Fruit fly (Drosophila melanogaster) whole organism, prepupa: ENCODE measurements around the gene CG8188.

Source experiments
- Blimp-1 ChIP-seq: fragments of 200-800 bp; sonication (Bioruptor generic); optimal IDR thresholded peaks from 3 replicates; lab custom pipeline; 2017; ENCODE audit warnings: missing biosample characterization, missing genetic modification characterization, mild to moderate bottlenecking, moderate library complexity, missing genetic modification reagents
- CG10631 ChIP-seq: fragments of 200-800 bp; sonication (Bioruptor generic); optimal IDR thresholded peaks from 2 replicates; lab custom pipeline; 2016; ENCODE audit warnings: missing biosample characterization, missing genetic modification characterization
- CG10669 ChIP-seq: fragments of 200-800 bp; sonication (Bioruptor generic); optimal IDR thresholded peaks from 3 replicates; lab custom pipeline; 2018; ENCODE audit warnings: missing biosample characterization, mild to moderate bottlenecking, missing genetic modification characterization, moderate library complexity
- CG11762 ChIP-seq: fragments of 200-800 bp; sonication (Bioruptor generic); optimal IDR thresholded peaks from 3 replicates; lab custom pipeline; 2016; ENCODE audit warnings: missing biosample characterization, missing genetic modification characterization; ENCODE audit not compliant: insufficient read depth
- CG11902 ChIP-seq: fragments of 200-800 bp; sonication (Bioruptor generic); optimal IDR thresholded peaks from 3 replicates; lab custom pipeline; 2016; ENCODE audit warnings: missing biosample characterization, missing genetic modification characterization
- CG15336 ChIP-seq: fragments of 200-800 bp; sonication (Bioruptor generic); IDR thresholded peaks from 2 replicates; pipeline ENCODE4 v1.3.6; 2022; ENCODE audit warnings: missing biosample characterization, missing genetic modification characterization
- CG31627 ChIP-seq: fragments of 200-800 bp; sonication (Bioruptor generic); optimal IDR thresholded peaks from 3 replicates; lab custom pipeline; 2016; ENCODE audit warnings: missing biosample characterization, missing genetic modification characterization
- CG32006 ChIP-seq: fragments of 200-800 bp; sonication (Bioruptor generic); optimal IDR thresholded peaks from 3 replicates; lab custom pipeline; 2017; ENCODE audit warnings: missing biosample characterization, mild to moderate bottlenecking, missing genetic modification characterization
- CG4318 ChIP-seq: fragments of 200-800 bp; sonication (Bioruptor generic); optimal IDR thresholded peaks from 3 replicates; lab custom pipeline; 2017; ENCODE audit warnings: missing biosample characterization, mild to moderate bottlenecking, missing genetic modification characterization
- CG6163 ChIP-seq: fragments of 200-800 bp; sonication (Bioruptor generic); IDR thresholded peaks from 3 replicates; pipeline ENCODE4 v1.3.6; 2022; ENCODE audit warnings: missing biosample characterization, missing genetic modification characterization
- CG6276 ChIP-seq: fragments of 200-800 bp; sonication (Bioruptor generic); optimal IDR thresholded peaks from 2 replicates; lab custom pipeline; 2017; ENCODE audit warnings: missing biosample characterization, mild to moderate bottlenecking, missing genetic modification characterization
- CG6808 ChIP-seq: fragments of 200-800 bp; sonication (Bioruptor generic); optimal IDR thresholded peaks from 3 replicates; lab custom pipeline; 2017; ENCODE audit warnings: missing biosample characterization, missing genetic modification characterization, mild to moderate bottlenecking, moderate library complexity, missing genetic modification reagents
- CG6854 ChIP-seq: fragments of 200-800 bp; sonication (Bioruptor generic); optimal IDR thresholded peaks from 2 replicates; lab custom pipeline; 2017; ENCODE audit warnings: missing biosample characterization, mild to moderate bottlenecking, missing genetic modification characterization
- CG7368 ChIP-seq: fragments of 200-800 bp; sonication (Bioruptor generic); optimal IDR thresholded peaks from 3 replicates; lab custom pipeline; 2016; ENCODE audit warnings: missing biosample characterization, missing genetic modification characterization
- CG8319 ChIP-seq: fragments of 200-800 bp; sonication (Bioruptor generic); optimal IDR thresholded peaks from 3 replicates; lab custom pipeline; 2016; ENCODE audit warnings: missing biosample characterization, missing genetic modification characterization
- CG8632 ChIP-seq: fragments of 200-800 bp; sonication (Bioruptor generic); optimal IDR thresholded peaks from 3 replicates; lab custom pipeline; 2016; ENCODE audit warnings: missing biosample characterization, missing genetic modification characterization
- CG9139 ChIP-seq: fragments of 200-800 bp; sonication (Bioruptor generic); optimal IDR thresholded peaks from 3 replicates; lab custom pipeline; 2017; ENCODE audit warnings: missing biosample characterization, mild to moderate bottlenecking, missing genetic modification characterization
- Eip78C ChIP-seq: fragments of 200-800 bp; sonication (Bioruptor generic); peaks from one replicate; lab custom pipeline; 2016; ENCODE audit warnings: missing biosample characterization, missing genetic modification characterization
- Ets21C ChIP-seq: fragments of 200-800 bp; sonication (Bioruptor generic); optimal IDR thresholded peaks from 3 replicates; lab custom pipeline; 2016; ENCODE audit warnings: missing biosample characterization, missing genetic modification characterization
- Hr4 ChIP-seq: fragments of 200-800 bp; sonication (Bioruptor generic); optimal IDR thresholded peaks from 3 replicates; lab custom pipeline; 2016; ENCODE audit warnings: missing biosample characterization, missing genetic modification characterization
- Lpt ChIP-seq: fragments of 200-800 bp; sonication (Bioruptor generic); optimal IDR thresholded peaks from 3 replicates; lab custom pipeline; 2016; ENCODE audit warnings: missing biosample characterization, missing genetic modification characterization
- Met ChIP-seq: fragments of 200-800 bp; sonication (Bioruptor generic); optimal IDR thresholded peaks from 3 replicates; lab custom pipeline; 2016; ENCODE audit warnings: missing biosample characterization, missing genetic modification characterization
- Smox ChIP-seq: fragments of 200-800 bp; sonication (Bioruptor generic); optimal IDR thresholded peaks from 3 replicates; lab custom pipeline; 2016; ENCODE audit warnings: missing biosample characterization, missing genetic modification characterization
- Sox102F ChIP-seq: fragments of 200-800 bp; sonication (Bioruptor generic); optimal IDR thresholded peaks from 2 replicates; lab custom pipeline; 2016; ENCODE audit warnings: missing biosample characterization, mild to moderate bottlenecking, missing genetic modification characterization
- Sox14 ChIP-seq: fragments of 200-800 bp; sonication (Bioruptor generic); optimal IDR thresholded peaks from 3 replicates; lab custom pipeline; 2016; ENCODE audit warnings: missing biosample characterization, missing genetic modification characterization
- Sox15 ChIP-seq: fragments of 200-800 bp; sonication (Bioruptor generic); optimal IDR thresholded peaks from 3 replicates; lab custom pipeline; 2016; ENCODE audit warnings: missing biosample characterization, missing genetic modification characterization
- acj6 ChIP-seq: fragments of 200-800 bp; sonication (Bioruptor generic); optimal IDR thresholded peaks from 3 replicates; lab custom pipeline; 2016; ENCODE audit warnings: missing biosample characterization, missing genetic modification characterization
- cyc ChIP-seq: fragments of 200-800 bp; sonication (Bioruptor generic); optimal IDR thresholded peaks from 3 replicates; lab custom pipeline; 2016; ENCODE audit warnings: missing biosample characterization, missing genetic modification characterization
- dac ChIP-seq: fragments of 200-800 bp; sonication (Bioruptor generic); optimal IDR thresholded peaks from 2 replicates; lab custom pipeline; 2017; ENCODE audit warnings: missing biosample characterization, mild to moderate bottlenecking, missing genetic modification characterization
- dsx ChIP-seq: fragments of 200-800 bp; optimal IDR thresholded peaks from 3 replicates; lab custom pipeline; 2019; ENCODE audit warnings: missing biosample characterization, mild to moderate bottlenecking, missing genetic modification characterization, moderate library complexity; ENCODE audit not compliant: poor library complexity, severe bottlenecking
- eg ChIP-seq: fragments of 200-800 bp; sonication (Bioruptor generic); IDR thresholded peaks from 3 replicates; pipeline ENCODE4 v1.3.6; 2022; ENCODE audit warnings: missing biosample characterization, missing genetic modification characterization
- fd85E ChIP-seq: fragments of 200-800 bp; sonication (Bioruptor generic); optimal IDR thresholded peaks from 3 replicates; lab custom pipeline; 2016; ENCODE audit warnings: missing biosample characterization, missing genetic modification characterization
- fkh ChIP-seq: fragments of 200-800 bp; sonication (Bioruptor generic); optimal IDR thresholded peaks from 3 replicates; lab custom pipeline; 2017; ENCODE audit warnings: missing biosample characterization, mild to moderate bottlenecking, missing genetic modification characterization, moderate library complexity
- net ChIP-seq: fragments of 200-800 bp; sonication (Bioruptor generic); optimal IDR thresholded peaks from 3 replicates; lab custom pipeline; 2016; ENCODE audit warnings: missing biosample characterization, missing genetic modification characterization
- pdm3 ChIP-seq: fragments of 200-800 bp; sonication (Bioruptor generic); optimal IDR thresholded peaks from 3 replicates; lab custom pipeline; 2016; ENCODE audit warnings: missing biosample characterization, missing genetic modification characterization
- salr ChIP-seq, 2 experiments: fragments of 200-800 bp; sonication (Bioruptor generic); optimal IDR thresholded peaks; 3 replicates each; lab custom pipeline; 2016 to 2018; ENCODE audit warnings: missing biosample characterization in 2 of 2, missing genetic modification characterization in 2 of 2, mild to moderate bottlenecking in 1 of 2
- ss ChIP-seq, 2 experiments: fragments of 200-800 bp; sonication (Bioruptor generic); optimal IDR thresholded peaks; 2 replicates in 1 of 2; 3 replicates in 1 of 2; lab custom pipeline; 2017 to 2018; ENCODE audit warnings: mild to moderate bottlenecking in 2 of 2, missing biosample characterization in 2 of 2, missing genetic modification characterization in 2 of 2, moderate library complexity in 1 of 2
- svp ChIP-seq: fragments of 200-800 bp; sonication (Bioruptor generic); peaks from one replicate; lab custom pipeline; 2016; ENCODE audit warnings: missing biosample characterization, missing genetic modification characterization
- topi ChIP-seq: fragments of 200-800 bp; sonication (Bioruptor generic); optimal IDR thresholded peaks from 3 replicates; lab custom pipeline; 2016; ENCODE audit warnings: missing biosample characterization, missing genetic modification characterization

Gene CG8188

DNA sequence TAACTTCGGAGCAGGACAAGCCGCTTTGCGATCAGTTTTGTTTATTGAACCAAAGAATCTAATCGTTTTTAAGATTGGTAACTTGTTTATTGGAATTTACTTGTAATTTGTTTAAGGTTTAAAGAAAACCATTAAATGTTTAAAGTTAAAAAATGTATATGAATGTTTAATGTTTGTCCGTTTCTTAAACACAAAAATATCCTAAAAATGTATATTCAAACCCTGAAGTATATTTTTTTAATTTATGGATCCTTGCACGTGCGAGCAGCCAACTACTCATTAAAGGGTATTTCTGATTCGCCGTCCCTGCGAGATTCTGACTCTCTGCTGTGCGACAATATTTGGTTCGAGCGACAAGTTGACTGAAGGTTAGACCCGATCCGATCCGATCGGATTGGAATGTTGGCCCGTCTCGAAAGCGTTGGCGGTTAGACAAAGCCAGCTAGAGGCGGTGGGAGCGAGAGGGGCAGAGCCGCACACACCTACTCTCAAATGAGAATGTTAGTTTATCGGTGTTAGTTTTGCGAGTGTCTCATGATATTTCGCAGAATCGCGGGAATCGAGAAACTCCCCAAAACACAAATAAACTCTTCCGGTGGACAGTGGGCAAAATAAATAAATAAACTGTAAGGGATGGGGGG lies 3.8 kb downstream of the CG8188 start (continued):
- TF ChIP-seq Lpt (GFP tag; lab: Kevin White, UChicago) (peak; percentile 71), CG8319 (GFP tag; lab: Kevin White, UChicago) (peak; percentile 85), eg (GFP tag; lab: Robert Waterston, UW) (peak; percentile 74; the same call in 2 of the 3 replicates), dac (peak; percentile 80), CG11762 (peak; percentile 79), net (GFP tag; lab: Kevin White, UChicago) (peak; percentile 90), dsx (GFP tag; lab: Kevin White, UChicago) (peak; percentile 79), Sox15 (GFP tag; lab: Kevin White, UChicago) (peak; percentile 76), Sox14 (GFP tag; lab: Kevin White, UChicago) (peak; percentile 91), CG8632 (GFP tag; lab: Kevin White, UChicago) (peak; percentile 89), CG9139 (peak; percentile 84), Smox (GFP tag; lab: Kevin White, UChicago) (peak; percentile 90), CG15336 (GFP tag; lab: Robert Waterston, UW) (peak; percentile 92), CG4318 (GFP tag; lab: Kevin White, UChicago) (peak; percentile 84), CG11902 (GFP tag; lab: Kevin White, UChicago) (peak; percentile 75), CG6854 (peak; percentile 57), CG6808 (peak; percentile 92), svp (peak; percentile 97), topi (GFP tag; lab: Kevin White, UChicago) (peak; percentile 94), acj6 (peak; percentile 86), CG6276 (GFP tag; lab: Kevin White, UChicago) (peak; percentile 92)

dm6 chrX:17698436-17698835 lies 4.4 kb downstream of the CG8188 start, which contains the start of gene chas:
Gene chas (minus strand): TSS chrX:17698730.
- no peak for TF ChIP-seq CG15336 (GFP tag; lab: Robert Waterston, UW)

- no peak for TF ChIP-seq Eip78C
- TF ChIP-seq fkh (GFP tag; lab: Kevin White, UChicago) = peak; percentile 24
- TF ChIP-seq svp = peak; percentile 47
These were observed 5.1 kb downstream of the CG8188 start for dm6 chrX:17697703-17698145.

DNA sequence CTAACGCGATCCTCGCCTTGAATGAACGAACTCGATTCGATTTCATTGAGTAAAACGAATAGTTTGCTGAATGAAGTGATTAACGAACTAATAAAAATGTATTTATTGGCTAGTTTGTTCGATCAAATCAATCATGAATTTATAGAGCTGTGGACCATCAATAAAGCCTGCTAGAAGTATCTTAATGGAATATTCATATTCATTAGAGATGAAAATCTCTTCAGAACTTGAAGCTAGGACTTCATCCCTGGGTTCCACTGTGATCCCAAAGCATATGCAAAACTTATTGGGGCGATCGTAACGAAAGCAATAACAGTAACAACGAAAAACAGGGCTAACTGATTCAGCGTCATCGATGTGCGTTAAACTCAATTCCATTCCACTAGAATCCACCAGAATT lies 5.6 kb downstream of the CG8188 start:
- TF ChIP-seq CG32006 (GFP tag; lab: Kevin White, UChicago) = no peak
- TF ChIP-seq dsx (GFP tag; lab: Kevin White, UChicago) = no peak
- no peak for TF ChIP-seq Smox (GFP tag; lab: Kevin White, UChicago)
- 0 out of 3 replicates have a peak, but pooled peaks have one; percentile 24 for TF ChIP-seq CG6163 (GFP tag; lab: Robert Waterston, UW)
- peak; percentile 16 for TF ChIP-seq CG31627 (GFP tag; lab: Kevin White, UChicago)
- TF ChIP-seq svp = peak; percentile 50
- peak in 1 of 2 experiments; percentile 14 for TF ChIP-seq ss (GFP tag; optimal IDR thresholded peaks at IDR 0.05; lab: Kevin White, UChicago)
- TF ChIP-seq CG10631 (GFP tag; lab: Kevin White, UChicago) = no peak
- peak; percentile 66 for TF ChIP-seq Eip78C
- peak; percentile 14 for TF ChIP-seq CG10669 (GFP tag; lab: Kevin White, UChicago)
- no peak for TF ChIP-seq Met

DNA sequence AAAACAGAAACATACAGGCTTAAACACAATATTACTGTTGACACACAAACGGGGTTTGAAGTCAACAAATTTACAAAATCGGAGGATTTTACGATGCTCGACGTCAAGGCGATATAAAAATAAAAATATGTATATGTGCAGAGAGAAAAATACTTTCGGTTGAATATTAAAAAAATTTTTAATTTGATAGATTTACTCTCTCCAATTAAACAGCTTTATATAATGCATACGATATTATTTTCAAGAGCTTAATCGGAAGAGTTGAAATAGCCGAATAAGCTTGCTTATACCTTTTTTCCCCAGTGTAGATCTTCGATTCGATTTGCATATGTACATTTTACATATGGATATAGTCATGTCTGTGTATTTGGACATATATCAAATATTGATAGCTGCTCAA lies 6.2 kb downstream of the CG8188 start:
- TF ChIP-seq ss (GFP tag; optimal IDR thresholded peaks at IDR 0.05; lab: Kevin White, UChicago) = no peak
- TF ChIP-seq cyc = peak; percentile 32
- peak; percentile 49 for TF ChIP-seq topi (GFP tag; lab: Kevin White, UChicago)
- no peak for TF ChIP-seq CG15336 (GFP tag; lab: Robert Waterston, UW)
- peak; percentile 48 for TF ChIP-seq Smox (GFP tag; lab: Kevin White, UChicago)
- peak; percentile 77 for TF ChIP-seq Eip78C
- no peak for TF ChIP-seq CG10669 (GFP tag; lab: Kevin White, UChicago)
- no peak for TF ChIP-seq CG7368
- no peak for TF ChIP-seq salr (GFP tag; optimal IDR thresholded peaks at IDR 0.05; lab: Kevin White, UChicago)
- peak; percentile 39; the same call in 1 of the 3 replicates for TF ChIP-seq CG6163 (GFP tag; lab: Robert Waterston, UW)
- TF ChIP-seq fd85E (GFP tag; lab: Kevin White, UChicago) = no peak
- peak; percentile 66 for TF ChIP-seq svp
- TF ChIP-seq CG6854 = no peak
- TF ChIP-seq Ets21C (GFP tag; lab: Kevin White, UChicago) = no peak
- peak; percentile 1 for TF ChIP-seq pdm3 (GFP tag; lab: Kevin White, UChicago)
- peak; percentile 9 for TF ChIP-seq net (GFP tag; lab: Kevin White, UChicago)
- TF ChIP-seq eg (GFP tag; lab: Robert Waterston, UW) = peak; percentile 48; the same call in 1 of the 3 replicates
- TF ChIP-seq fkh (GFP tag; lab: Kevin White, UChicago) = peak; percentile 40
- no peak for TF ChIP-seq CG6276 (GFP tag; lab: Kevin White, UChicago)
- TF ChIP-seq Hr4 (GFP tag; lab: Kevin White, UChicago) = peak; percentile 15
- no peak for TF ChIP-seq dac
- TF ChIP-seq Blimp-1 (GFP tag; lab: Kevin White, UChicago) = no peak
- TF ChIP-seq CG9139 = no peak
- TF ChIP-seq Sox102F (GFP tag; lab: Kevin White, UChicago) = no peak
- TF ChIP-seq CG8319 (GFP tag; lab: Kevin White, UChicago) = no peak
